Fruit fly (Drosophila melanogaster) whole organism, larva: ENCODE measurements around the gene Ctl2.

Source experiments
- noc ChIP-seq: fragments of 200-800 bp; sonication (Bioruptor generic); optimal IDR thresholded peaks from 3 replicates; lab custom pipeline; 2019; ENCODE audit warnings: missing biosample characterization, mild to moderate bottlenecking, missing genetic modification characterization, moderate library complexity

Gene Ctl2

DNA sequence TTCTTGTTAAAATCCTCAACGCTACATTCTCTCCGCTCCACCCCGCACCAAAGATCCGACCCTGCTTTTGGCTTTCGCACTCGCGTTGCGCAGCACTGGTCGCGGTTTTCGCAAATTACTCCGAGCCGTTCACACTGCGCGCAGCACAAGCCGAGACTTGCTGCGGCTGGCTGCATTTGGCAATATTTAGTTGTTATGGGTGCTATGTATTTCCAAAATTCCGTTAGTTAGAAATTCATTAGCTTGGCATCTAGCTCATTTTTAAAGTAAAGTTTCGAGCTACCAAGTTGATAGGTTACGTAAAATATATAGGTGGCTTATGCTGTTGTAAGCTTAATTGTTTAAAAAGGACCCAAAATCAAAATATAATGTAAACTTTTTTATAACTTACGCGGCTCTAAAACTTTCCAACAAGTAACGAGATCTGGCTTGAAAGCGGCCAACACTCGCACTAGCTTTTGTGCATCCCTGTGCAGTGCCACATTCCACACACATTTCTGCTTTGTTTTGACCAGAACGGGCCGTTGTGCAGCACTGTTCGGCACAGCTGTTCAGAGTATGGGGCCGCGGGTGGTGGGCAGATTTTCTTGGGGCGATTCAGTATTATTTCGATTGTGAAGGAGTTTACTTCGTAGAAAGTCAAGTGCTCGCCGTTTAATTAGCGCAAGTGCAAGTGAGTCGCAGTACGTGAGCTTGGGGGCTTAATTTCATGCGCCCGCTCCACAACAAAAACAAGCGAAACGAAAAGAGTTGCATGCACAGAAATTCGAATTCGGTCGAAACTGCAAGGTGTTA is at the start of gene Ctl2, which contains the start of gene yem:
Gene Ctl2 (plus strand): TSS at position 554 of the 795 bp plus-strand sequence.
Gene yem (minus strand): TSS at position 63 of the 795 bp plus-strand sequence.
- TF ChIP-seq noc (tag; lab: Kevin White, UChicago): peak; percentile 63

DNA sequence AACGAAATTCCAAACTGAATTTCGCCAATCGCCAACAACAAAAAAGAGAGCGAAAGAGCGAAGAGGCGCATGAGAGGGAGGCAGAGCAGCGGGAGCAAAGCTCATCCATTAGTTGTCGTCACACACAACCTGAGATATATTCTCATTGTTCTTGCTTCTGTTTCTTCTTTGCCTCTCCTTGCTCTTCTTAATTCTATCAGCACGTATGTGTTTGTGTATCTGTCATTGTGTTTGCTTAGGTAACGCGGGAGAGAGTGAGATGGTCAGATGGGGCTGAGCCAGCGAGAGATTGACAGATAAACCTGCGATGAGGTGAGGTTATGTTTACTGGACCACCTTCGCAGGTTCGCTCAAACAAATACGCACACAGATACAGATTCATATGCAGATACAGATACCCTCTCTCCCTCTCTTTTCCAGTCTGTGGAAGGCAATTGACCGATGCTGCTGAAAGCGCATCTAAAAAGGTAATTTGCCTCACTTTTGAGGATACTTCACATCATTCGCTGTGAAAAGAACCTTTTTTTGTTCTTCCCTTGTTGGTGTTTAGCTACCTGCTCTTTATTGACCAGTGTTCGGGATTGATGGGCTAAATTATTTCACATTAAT is 49.1 kb upstream of the Ctl2 start:
- TF ChIP-seq noc (tag; lab: Kevin White, UChicago): peak; percentile 16

DNA sequence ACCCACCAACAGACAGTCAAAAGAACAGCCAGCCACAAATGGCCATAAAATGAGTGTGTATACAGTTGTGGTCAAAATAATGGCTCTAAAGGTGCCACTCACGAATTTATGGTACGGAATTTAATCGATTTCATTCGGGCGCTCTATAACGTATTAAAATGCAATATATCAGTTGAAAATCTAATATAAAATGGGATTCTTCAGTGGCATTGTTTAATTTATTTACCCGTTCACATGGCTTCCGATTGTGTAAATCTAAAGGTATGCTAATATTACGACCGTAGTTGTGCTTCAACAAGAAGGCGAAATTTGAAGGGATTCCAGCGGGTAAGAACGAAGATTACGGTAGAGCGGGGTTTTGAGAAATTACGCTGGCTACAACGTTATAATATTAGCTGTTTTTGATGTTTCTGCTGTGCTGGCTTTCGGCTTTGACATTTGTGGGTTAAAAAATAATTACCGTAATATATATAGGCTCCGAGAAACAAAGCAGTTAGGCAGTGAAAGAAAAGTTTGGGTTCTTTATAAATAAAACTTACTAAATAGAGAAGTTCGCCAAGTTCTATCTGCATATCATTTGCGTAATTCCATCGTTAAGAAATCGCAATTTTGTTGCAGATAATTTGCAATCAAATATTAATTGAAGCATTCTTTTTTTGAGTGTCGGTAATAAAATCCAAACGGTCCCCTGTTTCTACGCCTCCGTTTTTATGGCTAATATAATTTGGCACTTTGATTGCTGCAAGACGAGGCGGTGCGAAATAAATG is 47.4 kb upstream of the Ctl2 start:
- TF ChIP-seq noc (tag; lab: Kevin White, UChicago): peak; percentile 19

DNA sequence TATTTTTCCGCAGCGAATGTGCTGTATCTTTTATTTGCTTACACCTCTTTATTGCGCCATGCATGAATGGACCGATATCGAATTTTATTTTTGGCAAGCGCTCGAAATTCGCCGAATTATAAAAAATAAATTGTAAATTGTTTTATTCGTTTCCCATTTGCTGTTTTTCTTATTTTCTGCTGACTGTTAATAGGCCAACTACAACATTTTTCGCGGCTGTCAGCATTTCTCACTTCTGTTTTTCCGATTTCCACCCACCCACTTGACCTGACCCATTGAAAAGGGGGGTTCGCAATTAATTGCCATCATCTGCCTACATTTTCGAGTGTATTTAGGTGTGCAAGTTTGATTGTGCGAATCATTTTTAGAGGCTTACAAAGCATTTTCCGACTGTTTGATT is 46.6 kb upstream of the Ctl2 start:
- no peak for TF ChIP-seq noc (tag; lab: Kevin White, UChicago)

DNA sequence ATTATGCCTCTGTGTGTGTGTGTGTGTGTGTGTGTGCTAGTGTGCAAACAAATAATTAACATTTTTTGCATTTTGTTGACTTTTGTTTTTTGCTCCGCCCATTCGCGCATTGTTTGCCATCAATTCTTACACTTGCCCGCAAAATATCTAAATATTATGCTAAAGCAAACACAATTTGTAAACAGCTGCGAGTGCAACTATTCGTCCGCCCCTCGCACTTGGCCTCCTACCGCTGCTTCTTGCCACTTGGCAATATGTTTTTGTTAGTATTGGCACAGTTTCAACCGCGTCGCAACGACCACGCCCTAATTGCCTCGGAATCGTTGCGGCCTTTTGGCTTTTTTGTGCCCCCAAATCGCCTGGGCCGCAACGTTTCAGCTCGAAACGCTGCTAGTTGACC is 45.6 kb upstream of the Ctl2 start:
- TF ChIP-seq noc (tag; lab: Kevin White, UChicago): no peak

DNA sequence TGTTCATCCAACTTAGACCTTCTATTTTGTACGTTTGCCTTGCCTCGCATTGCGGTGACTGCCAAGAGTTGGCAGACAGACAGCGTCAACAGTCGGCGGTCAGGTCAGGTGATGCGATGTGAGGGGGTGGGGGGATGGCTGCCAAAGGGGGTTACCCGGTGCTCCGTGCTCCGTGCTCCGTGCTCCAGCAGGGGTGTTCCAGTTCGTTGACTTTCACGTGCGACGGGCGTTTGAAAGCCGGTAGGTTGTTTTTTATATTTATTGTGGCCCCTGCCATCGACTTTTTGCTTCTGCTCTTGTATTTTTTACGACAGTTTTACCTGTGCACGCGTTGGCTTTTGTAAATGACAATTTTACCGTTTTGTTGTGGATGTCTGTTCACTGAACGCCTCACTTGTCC is 41.1 kb upstream of the Ctl2 start:
- no peak for TF ChIP-seq noc (tag; lab: Kevin White, UChicago)

DNA sequence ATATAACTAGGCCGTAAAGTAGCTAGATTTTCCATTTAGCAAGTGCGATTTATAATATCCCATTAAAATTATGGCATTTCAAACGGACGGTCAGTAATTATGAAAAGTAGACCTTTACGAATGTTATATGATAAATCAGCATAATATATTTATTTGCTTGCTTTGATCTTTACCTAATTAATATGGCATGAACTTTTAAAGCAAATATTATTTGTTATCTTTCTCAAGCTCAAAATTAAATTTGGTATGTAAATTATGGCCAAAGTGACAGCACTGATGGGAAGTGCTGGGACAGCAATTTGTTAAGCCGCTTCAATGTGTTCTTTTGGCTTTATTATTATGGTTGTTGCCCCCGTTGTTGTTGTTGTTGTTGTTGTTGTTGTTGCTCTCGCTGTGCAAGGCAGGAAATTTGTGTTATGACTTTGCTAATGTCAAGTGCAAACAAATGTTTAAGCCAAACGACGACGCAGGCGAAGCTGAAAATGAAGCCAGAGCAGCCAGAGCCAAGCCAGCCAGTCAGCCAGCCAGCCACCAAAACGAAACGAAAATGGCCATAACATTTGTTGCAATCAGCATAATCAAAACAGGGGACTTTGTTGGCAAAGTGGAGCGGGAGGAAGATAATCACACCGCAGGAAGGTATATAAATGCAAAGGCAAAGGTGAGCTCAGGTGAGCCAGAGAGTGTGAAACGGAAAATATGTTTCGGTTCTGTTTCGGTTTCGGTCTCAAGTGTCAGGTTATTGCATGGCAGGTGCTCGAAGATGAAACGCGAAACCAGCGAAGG is 40.5 kb upstream of the Ctl2 start:
- TF ChIP-seq noc (tag; lab: Kevin White, UChicago): no peak

DNA sequence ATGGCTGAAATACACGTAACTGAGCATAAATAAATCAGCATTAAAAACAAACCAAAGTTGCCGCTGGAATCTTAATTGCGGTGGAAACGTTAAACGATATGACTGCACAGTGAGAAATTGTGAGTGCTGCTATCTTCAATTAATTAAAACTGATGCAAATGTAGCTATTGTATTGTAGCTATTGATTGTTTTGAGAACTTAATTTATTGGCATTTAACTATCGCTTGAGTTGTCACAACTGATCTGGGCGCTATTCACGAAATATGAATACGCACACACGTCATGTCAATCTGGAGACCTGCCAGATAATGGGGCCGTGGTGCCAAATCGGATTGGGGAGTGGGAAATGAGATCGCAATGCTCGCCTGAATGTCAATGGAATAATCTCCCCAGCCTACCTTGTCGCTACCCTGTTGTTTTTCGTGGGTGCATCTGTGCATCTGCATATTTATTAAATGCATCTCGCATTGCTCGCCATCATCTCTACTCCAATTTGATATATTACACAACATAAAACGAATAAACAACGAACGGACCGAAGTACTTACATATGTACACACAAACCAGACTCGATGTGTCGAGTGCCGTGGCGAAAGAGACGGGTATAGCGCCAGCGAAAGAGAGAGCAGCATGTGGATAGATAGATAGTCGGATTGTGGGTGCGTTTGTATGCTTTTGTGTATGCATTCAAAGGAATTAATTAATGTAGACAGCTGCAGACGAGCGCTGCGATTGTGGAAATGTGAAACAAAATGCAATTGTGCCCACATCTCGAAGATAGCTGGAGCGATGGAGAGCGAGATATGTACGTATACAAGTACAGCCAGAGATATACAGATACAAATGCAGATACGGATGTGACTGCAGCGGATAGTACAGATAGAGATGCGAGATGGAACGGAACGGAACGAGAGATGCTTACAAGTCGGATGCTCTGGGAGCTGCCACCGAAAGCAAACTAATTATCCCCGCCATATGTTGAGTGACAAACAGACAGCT is 39.4 kb upstream of the Ctl2 start:
- no peak for TF ChIP-seq noc (tag; lab: Kevin White, UChicago)

DNA sequence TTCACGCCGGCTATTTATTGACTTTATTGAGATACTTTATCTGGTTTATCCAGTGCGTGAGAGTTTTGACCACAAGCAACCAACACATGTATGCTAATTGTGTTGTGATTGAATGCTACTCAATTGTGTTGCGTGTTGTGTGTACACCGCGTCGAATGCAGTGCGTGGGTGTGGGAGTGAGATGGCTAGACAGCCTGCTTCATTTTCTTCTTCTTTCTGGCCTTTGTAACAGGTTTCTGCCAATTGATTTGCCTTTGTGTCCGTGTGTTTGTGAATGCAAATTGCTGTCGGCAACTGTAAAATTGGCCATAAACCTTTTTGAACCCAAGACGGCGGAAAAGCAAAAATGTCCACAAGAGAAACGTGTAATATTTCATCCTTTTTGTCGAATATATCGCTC is 36.3 kb upstream of the Ctl2 start:
- no peak for TF ChIP-seq noc (tag; lab: Kevin White, UChicago)

DNA sequence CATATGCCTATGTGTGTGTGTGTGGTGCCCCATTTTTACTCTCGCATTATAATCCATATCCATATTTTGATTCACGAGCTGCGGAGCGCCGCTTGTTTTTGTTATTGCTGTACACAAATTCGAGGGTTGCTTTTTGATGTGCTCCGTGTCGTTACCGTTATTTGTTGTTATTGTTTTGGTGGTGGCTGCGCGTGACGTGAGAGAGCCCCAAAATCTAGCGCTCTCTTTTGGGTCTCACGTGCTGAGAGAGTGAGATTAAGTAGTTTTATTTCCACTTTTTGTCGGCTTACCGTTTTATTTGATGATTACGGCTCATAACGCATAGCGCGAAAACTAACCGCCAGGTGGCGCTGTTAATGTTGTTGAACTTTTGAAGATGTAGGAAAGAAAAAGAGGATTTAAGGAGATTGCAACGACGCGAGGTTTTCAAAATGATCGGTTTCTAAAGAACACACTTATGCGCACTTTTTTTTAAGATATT is 35.8 kb upstream of the Ctl2 start:
- TF ChIP-seq noc (tag; lab: Kevin White, UChicago): no peak

DNA sequence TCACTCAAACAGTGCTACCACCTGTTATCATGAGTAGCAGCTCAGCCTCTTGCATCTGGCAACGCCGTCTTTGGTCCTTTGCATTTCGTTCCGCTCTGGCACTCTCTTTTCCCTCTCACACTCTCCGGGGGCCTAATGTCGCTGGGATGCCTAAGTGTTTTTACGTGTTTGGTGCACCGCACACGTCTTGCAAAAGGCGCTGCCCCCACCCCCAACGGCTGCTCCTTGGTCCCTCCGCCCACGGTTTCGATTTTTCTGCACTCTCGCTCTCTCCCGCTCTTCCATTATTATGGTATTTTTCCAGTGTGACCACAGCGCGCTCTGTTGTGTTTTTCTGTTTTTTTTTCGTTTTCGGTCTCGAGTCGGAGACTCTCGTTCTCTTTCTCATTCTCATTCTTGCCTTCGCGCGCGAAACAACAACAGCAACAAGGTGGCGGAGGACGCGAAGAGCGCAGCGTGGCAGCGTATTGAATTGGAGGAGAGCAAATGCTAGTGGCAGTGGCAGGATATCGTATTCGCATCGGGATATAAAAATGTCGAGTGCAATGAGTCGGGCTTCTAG is 35.2 kb upstream of the Ctl2 start:
- TF ChIP-seq noc (tag; lab: Kevin White, UChicago): no peak

DNA sequence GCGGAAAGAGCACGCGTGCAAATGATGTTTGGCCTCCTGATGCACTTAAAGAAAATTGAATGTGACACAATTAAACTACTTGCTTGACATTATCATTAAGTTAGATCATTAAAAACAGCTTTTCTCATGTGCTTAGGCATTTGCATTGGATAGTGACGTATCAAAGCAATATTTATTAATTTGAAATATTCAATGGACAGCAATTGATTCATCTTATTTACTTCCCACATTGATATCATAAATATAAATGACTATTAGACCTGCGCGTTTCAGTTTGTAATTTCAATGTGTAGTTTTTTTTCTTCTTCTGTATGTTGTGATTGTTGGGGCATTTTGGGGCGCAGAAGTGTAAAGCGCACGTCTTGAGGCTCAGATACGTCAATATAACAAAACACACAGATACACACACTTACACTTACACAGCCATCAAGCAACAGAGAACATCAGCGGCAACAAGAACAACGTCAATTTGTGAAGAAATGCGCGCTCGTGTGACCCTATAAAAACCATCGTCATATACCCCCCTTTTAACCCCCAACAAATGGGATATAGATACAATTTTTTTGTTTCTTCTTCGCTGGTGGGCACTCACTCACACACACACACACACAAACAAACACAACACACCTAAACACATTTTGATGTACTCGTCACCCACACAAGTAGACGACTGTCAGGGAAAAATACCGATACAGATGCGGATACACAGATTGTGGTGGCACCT is 34.1 kb upstream of the Ctl2 start:
- TF ChIP-seq noc (tag; lab: Kevin White, UChicago): no peak

DNA sequence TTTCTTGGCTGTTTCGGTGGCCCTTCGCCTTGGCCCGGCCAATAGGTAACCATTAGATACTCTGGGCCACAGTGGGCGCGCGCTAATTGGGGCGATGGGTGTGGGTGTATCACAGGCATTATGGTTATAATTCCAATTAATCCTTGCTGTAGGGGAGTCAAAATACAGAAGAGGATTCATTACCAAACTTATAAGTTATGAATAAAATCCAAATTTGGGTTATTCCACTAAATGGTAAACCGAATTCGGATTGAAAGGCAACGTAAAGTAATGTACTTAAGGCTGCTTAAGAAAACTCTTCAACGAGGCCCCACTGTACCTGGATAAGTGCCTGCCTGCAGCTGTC is 33.5 kb upstream of the Ctl2 start:
- TF ChIP-seq noc (tag; lab: Kevin White, UChicago): no peak
